Worm (Caenorhabditis elegans): ENCODE measurements around the gene Y38E10A.1.

DNA sequence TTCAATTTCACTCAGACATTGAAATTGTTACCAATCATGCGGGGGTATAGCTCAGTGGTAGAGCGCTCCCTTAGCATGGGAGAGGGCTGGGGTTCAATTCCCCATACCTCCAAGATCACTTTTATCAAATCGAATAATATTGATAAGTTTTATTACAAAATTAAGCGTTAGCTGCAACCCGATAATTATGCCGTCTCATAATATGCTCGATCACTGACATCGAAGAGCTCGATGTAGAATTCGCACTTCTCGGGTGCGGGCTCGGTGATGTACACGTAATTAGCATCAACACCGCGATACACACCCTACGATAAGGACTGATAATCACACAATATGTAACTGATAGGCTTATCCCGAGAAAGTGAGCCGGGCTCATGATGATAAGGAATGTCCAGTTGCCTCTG, 27.8 kb downstream of the Y38E10A.1 start:
- TF ChIP-seq flt-1 (GFP tag; IDR thresholded peaks at IDR 0.05) (no peak), scrt-1 (GFP tag; IDR thresholded peaks at IDR 0.05) (no peak), ama-1 (optimal IDR thresholded peaks at IDR 0.05) (no peak), pes-1 (GFP tag; IDR thresholded peaks at IDR 0.05) (no peak), tra-4 (tag; optimal IDR thresholded peaks at IDR 0.05) (no peak), hmbx-1 (tag; optimal IDR thresholded peaks at IDR 0.05) (no peak), ceh-36 (tag; optimal IDR thresholded peaks at IDR 0.05) (no peak), hmg-4 (GFP tag; optimal IDR thresholded peaks at IDR 0.05) (no peak)

Data from whole organism, early embryonic.